Worm (Caenorhabditis elegans): Measurements from ENCODE around the gene lin-66.

Gene lin-66

DNA sequence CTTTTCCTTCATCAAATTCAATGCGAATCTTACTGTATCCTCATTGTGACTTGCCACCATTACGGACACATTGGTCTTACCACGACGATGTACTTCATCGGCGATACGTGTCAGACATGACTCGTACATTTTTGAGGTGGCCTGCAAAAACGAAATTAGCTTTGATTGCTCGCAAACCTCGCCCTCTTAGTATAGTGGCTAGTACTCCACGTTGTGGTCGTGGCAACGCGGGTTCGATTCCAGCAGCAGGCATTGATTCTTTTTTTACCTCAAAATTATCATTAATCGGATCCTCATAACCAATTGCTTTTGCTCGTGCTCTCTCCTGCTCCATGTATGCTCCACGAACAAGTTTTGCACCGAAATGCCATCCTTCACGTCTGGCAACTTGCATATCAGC lies 17.8 kb upstream of the lin-66 start:
- no peak for TF ChIP-seq sem-2 (GFP tag; optimal IDR thresholded peaks at IDR 0.05)
- TF ChIP-seq nhr-28 (tag; optimal IDR thresholded peaks at IDR 0.05): no peak
- TF ChIP-seq nhr-76 (tag; optimal IDR thresholded peaks at IDR 0.05): no peak
- TF ChIP-seq M03D4.4 (tag; optimal IDR thresholded peaks at IDR 0.05): no peak
- TF ChIP-seq cnd-1 (tag; optimal IDR thresholded peaks at IDR 0.05): no peak
- TF ChIP-seq lin-32 (GFP tag; optimal IDR thresholded peaks at IDR 0.05): no peak
- TF ChIP-seq ceh-83 (GFP tag; optimal IDR thresholded peaks at IDR 0.05): no peak

- no peak for TF ChIP-seq elt-1 (tag; optimal IDR thresholded peaks at IDR 0.05; ENCODE audit: borderline replicate concordance, insufficient read depth)
- no peak for TF ChIP-seq lsy-2 (tag; optimal IDR thresholded peaks at IDR 0.05)
- no peak for TF ChIP-seq tbx-8 (GFP tag; optimal IDR thresholded peaks at IDR 0.05)
- TF ChIP-seq bed-3 (GFP tag; optimal IDR thresholded peaks at IDR 0.05): no peak
- no peak for TF ChIP-seq ham-2 (GFP tag; optimal IDR thresholded peaks at IDR 0.05)
- no peak for TF ChIP-seq drap-1 (GFP tag; optimal IDR thresholded peaks at IDR 0.05)
- TF ChIP-seq sem-2 (GFP tag; optimal IDR thresholded peaks at IDR 0.05): no peak
- no peak for TF ChIP-seq nhr-2 (tag; optimal IDR thresholded peaks at IDR 0.05)
- no peak for TF ChIP-seq flh-1 (GFP tag; optimal IDR thresholded peaks at IDR 0.05)
- TF ChIP-seq cnd-1 (tag; optimal IDR thresholded peaks at IDR 0.05): no peak
- TF ChIP-seq nhr-237 (tag; optimal IDR thresholded peaks at IDR 0.05): no peak
Observed at ce11 chrIV:13876565-13877153, 11.2 kb upstream of the lin-66 start, which contains the start of gene prdh-1. Gene prdh-1 (minus strand): TSS chrIV:13876615.

- TF ChIP-seq pha-4 (tag; optimal IDR thresholded peaks at IDR 0.05) (no peak), sem-2 (GFP tag; optimal IDR thresholded peaks at IDR 0.05) (no peak), M03D4.4 (tag; optimal IDR thresholded peaks at IDR 0.05) (no peak), ces-1 (GFP tag; optimal IDR thresholded peaks at IDR 0.05) (peak; percentile 57), hlh-1 (tag; optimal IDR thresholded peaks at IDR 0.05) (peak; percentile 15)
Observed at ce11 chrIV:13877707-13878106, 10.2 kb upstream of the lin-66 start.

DNA sequence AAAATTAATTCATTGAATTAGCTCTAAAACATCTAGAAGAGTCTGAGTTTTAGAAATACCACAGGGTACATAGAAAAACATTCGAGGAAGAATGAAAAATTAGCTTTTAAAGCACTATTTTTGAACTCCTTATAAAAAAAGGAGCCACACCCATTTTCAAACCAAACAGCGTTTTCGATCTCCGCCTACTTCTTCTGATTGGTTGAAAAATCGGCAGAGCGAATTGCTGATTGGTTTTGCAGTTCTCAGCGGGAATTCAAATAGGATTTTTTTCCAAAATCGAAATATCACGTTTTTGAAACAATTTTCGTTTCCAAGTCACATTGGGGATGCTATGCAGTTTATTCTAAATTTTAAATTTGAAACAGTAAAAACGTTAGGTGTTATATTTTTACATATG lies 9.8 kb upstream of the lin-66 start:
- no peak for TF ChIP-seq unc-120 (tag; optimal IDR thresholded peaks at IDR 0.05; ENCODE audit: poor library complexity, severe bottlenecking)

- TF ChIP-seq tbx-8 (GFP tag; optimal IDR thresholded peaks at IDR 0.05) (no peak), mab-5 (tag; optimal IDR thresholded peaks at IDR 0.05) (no peak), zip-8 (tag; optimal IDR thresholded peaks at IDR 0.05) (no peak)
Observed at ce11 chrIV:13878738-13879137, 9.1 kb upstream of the lin-66 start.

ce11 chrIV:13879851-13880250 lies 8.0 kb upstream of the lin-66 start, which contains the start of gene B0513.4:
Gene B0513.4 (plus strand): TSS chrIV:13880151.
- no peak for TF ChIP-seq mab-5 (tag; optimal IDR thresholded peaks at IDR 0.05)
- TF ChIP-seq snpc-4 (tag; optimal IDR thresholded peaks at IDR 0.05): no peak
- TF ChIP-seq sptf-1 (tag; optimal IDR thresholded peaks at IDR 0.05): no peak
- no peak for TF ChIP-seq zip-8 (tag; optimal IDR thresholded peaks at IDR 0.05)
- no peak for TF ChIP-seq sem-2 (GFP tag; optimal IDR thresholded peaks at IDR 0.05)
- no peak for TF ChIP-seq flh-1 (GFP tag; optimal IDR thresholded peaks at IDR 0.05)
- no peak for TF ChIP-seq M03D4.4 (tag; optimal IDR thresholded peaks at IDR 0.05)
- no peak for TF ChIP-seq bed-3 (GFP tag; optimal IDR thresholded peaks at IDR 0.05)
- no peak for TF ChIP-seq unc-39 (tag; optimal IDR thresholded peaks at IDR 0.05)
- no peak for TF ChIP-seq blmp-1 (tag; optimal IDR thresholded peaks at IDR 0.05)

DNA sequence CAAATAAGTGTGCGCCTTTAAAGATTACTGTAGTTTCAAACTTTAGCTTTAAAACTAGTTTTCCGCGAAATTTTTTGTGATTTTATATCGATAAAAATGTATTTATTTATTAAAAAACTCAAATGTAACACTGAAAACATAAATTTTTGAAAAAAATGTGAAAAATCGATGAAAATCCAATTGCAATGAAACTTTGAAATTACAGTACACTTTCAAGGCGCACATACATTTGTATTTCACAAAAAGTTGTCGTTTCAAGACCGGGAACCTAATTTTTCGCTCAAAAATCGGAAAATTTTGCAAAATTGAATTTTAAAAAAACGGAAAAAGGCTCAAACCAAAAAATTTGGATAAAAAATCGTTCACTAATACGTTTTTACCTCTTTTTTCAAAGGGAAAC lies 7.5 kb upstream of the lin-66 start:
- TF ChIP-seq mep-1 (tag; optimal IDR thresholded peaks at IDR 0.05): no peak
- no peak for TF ChIP-seq M03D4.4 (tag; optimal IDR thresholded peaks at IDR 0.05)
- TF ChIP-seq ces-1 (GFP tag; optimal IDR thresholded peaks at IDR 0.05): no peak
- no peak for TF ChIP-seq bed-3 (GFP tag; optimal IDR thresholded peaks at IDR 0.05)
